Worm (Caenorhabditis elegans) whole organism, midembryonic: ENCODE measurements around the gene chtb-3.

Experiments
- med-1 ChIP-seq: sonication (generic microtip); optimal IDR thresholded peaks from 2 replicates; lab custom pipeline; 2017; ENCODE audit warnings: missing genetic modification characterization, mild to moderate bottlenecking, missing compliant biosample characterization, antibody characterized with exemption, missing genetic modification reagents; ENCODE audit not compliant: insufficient read depth
- ztf-23 ChIP-seq: fragments of 200-800 bp; sonication (Bioruptor generic); IDR thresholded peaks from 2 replicates; pipeline ENCODE4 v1.3.6; 2022; ENCODE audit warnings: missing genetic modification reagents, missing genetic modification characterization, missing compliant biosample characterization

ce11 chrX:6321380-6321779, 1.9 kb upstream of the chtb-3 start:
- TF ChIP-seq med-1 (GFP tag; lab: Kevin White, UChicago) (no peak), ztf-23 (GFP tag; lab: Robert Waterston, UW) (no peak)
